Fruit fly (Drosophila melanogaster) whole organism, embryonic: Measurements from ENCODE around the gene Drsl4.

Experiments used
- ATbp ChIP-seq: fragments of 200-800 bp; sonication (Bioruptor generic); optimal IDR thresholded peaks from 2 replicates; lab custom pipeline; 2017; ENCODE audit warnings: missing biosample characterization, mild to moderate bottlenecking, missing genetic modification characterization, missing genetic modification reagents
- Antp ChIP-seq: fragments of 200-800 bp; sonication (Bioruptor generic); optimal IDR thresholded peaks from 3 replicates; lab custom pipeline; 2016; ENCODE audit warnings: missing biosample characterization, missing genetic modification characterization
- Atf6 ChIP-seq: fragments of 200-800 bp; sonication (Bioruptor generic); IDR thresholded peaks from 2 replicates; pipeline ENCODE4 v1.3.6; 2022; ENCODE audit warnings: missing biosample characterization, missing genetic modification characterization
- CG12071 ChIP-seq: fragments of 200-800 bp; sonication (Bioruptor generic); optimal IDR thresholded peaks from 3 replicates; lab custom pipeline; 2018; ENCODE audit warnings: missing biosample characterization, mild to moderate bottlenecking, missing genetic modification characterization
- CG12391 ChIP-seq: fragments of 200-800 bp; sonication (Bioruptor generic); optimal IDR thresholded peaks from 3 replicates; lab custom pipeline; 2018; ENCODE audit warnings: missing biosample characterization, mild to moderate bottlenecking, missing genetic modification characterization, moderate library complexity
- CG12769 ChIP-seq: fragments of 200-800 bp; sonication (Bioruptor generic); optimal IDR thresholded peaks from 2 replicates; lab custom pipeline; 2019; ENCODE audit warnings: missing biosample characterization, mild to moderate bottlenecking, missing genetic modification characterization, moderate library complexity
- CG13296 ChIP-seq: fragments of 200-800 bp; sonication (Bioruptor generic); optimal IDR thresholded peaks from 3 replicates; lab custom pipeline; 2018; ENCODE audit warnings: missing biosample characterization, mild to moderate bottlenecking, missing genetic modification characterization
- CG13424 ChIP-seq: fragments of 200-800 bp; sonication (Bioruptor generic); optimal IDR thresholded peaks from 2 replicates; lab custom pipeline; 2019; ENCODE audit warnings: missing biosample characterization, mild to moderate bottlenecking, missing genetic modification characterization, moderate library complexity
- CG13624 ChIP-seq: fragments of 200-800 bp; sonication (Bioruptor generic); optimal IDR thresholded peaks from 2 replicates; lab custom pipeline; 2016; ENCODE audit warnings: missing biosample characterization, missing genetic modification characterization
- CG13894 ChIP-seq: fragments of 200-800 bp; sonication (Bioruptor generic); optimal IDR thresholded peaks from 3 replicates; lab custom pipeline; 2018; ENCODE audit warnings: missing biosample characterization, mild to moderate bottlenecking, missing genetic modification characterization, moderate library complexity
- CG14050 ChIP-seq: fragments of 200-800 bp; sonication (Bioruptor generic); IDR thresholded peaks from 3 replicates; pipeline ENCODE4 v1.3.6; 2022; ENCODE audit warnings: missing biosample characterization, missing genetic modification characterization
- CG14710 ChIP-seq: fragments of 200-800 bp; sonication (Bioruptor generic); optimal IDR thresholded peaks from 3 replicates; lab custom pipeline; 2019; ENCODE audit warnings: missing biosample characterization, mild to moderate bottlenecking, missing genetic modification characterization, moderate library complexity
- CG15479 ChIP-seq: fragments of 200-800 bp; sonication (Bioruptor generic); optimal IDR thresholded peaks from 3 replicates; lab custom pipeline; 2019; ENCODE audit warnings: missing biosample characterization, mild to moderate bottlenecking, missing genetic modification characterization, moderate library complexity
- CG17802 ChIP-seq: fragments of 200-800 bp; sonication (Bioruptor generic); optimal IDR thresholded peaks from 2 replicates; lab custom pipeline; 2018; ENCODE audit warnings: missing biosample characterization, mild to moderate bottlenecking, missing genetic modification characterization, moderate library complexity
- CG1792 ChIP-seq: fragments of 200-800 bp; sonication (Bioruptor generic); optimal IDR thresholded peaks from 2 replicates; lab custom pipeline; 2016; ENCODE audit warnings: missing biosample characterization, missing genetic modification characterization
- CG1832 ChIP-seq: fragments of 200-800 bp; sonication (Bioruptor generic); optimal IDR thresholded peaks from 2 replicates; lab custom pipeline; 2017; ENCODE audit warnings: missing biosample characterization, mild to moderate bottlenecking, missing genetic modification characterization, inconsistent platforms
- CG2120 ChIP-seq: fragments of 200-800 bp; sonication (Bioruptor generic); optimal IDR thresholded peaks from 3 replicates; lab custom pipeline; 2016; ENCODE audit warnings: missing biosample characterization, missing genetic modification characterization
- CG2875 ChIP-seq: fragments of 200-800 bp; sonication (Bioruptor generic); optimal IDR thresholded peaks from 2 replicates; lab custom pipeline; 2017; ENCODE audit warnings: missing biosample characterization, mild to moderate bottlenecking, missing genetic modification characterization, missing genetic modification reagents
- CG31365 ChIP-seq: fragments of 200-800 bp; sonication (Bioruptor generic); optimal IDR thresholded peaks from 2 replicates; lab custom pipeline; 2018; ENCODE audit warnings: missing biosample characterization, mild to moderate bottlenecking, missing genetic modification characterization
- CG3281 ChIP-seq: fragments of 200-800 bp; sonication (Bioruptor generic); optimal IDR thresholded peaks from 3 replicates; lab custom pipeline; 2017; ENCODE audit warnings: missing biosample characterization, mild to moderate bottlenecking, missing genetic modification characterization
- CG3847 ChIP-seq: fragments of 200-800 bp; sonication (Bioruptor generic); IDR thresholded peaks from 2 replicates; pipeline ENCODE4 v1.3.6; 2022; ENCODE audit warnings: missing biosample characterization, missing genetic modification characterization
- CG7928 ChIP-seq: fragments of 200-800 bp; sonication (Bioruptor generic); optimal IDR thresholded peaks from 2 replicates; lab custom pipeline; 2017; ENCODE audit warnings: missing biosample characterization, mild to moderate bottlenecking, missing genetic modification characterization
- CG8765 ChIP-seq: fragments of 200-800 bp; sonication (Bioruptor generic); IDR thresholded peaks from 2 replicates; pipeline ENCODE4 v1.3.6; 2022; ENCODE audit warnings: missing biosample characterization, missing genetic modification characterization
- CG9215 ChIP-seq: fragments of 200-800 bp; sonication (Bioruptor generic); IDR thresholded peaks from 2 replicates; pipeline ENCODE4 v1.3.6; 2022; ENCODE audit warnings: missing biosample characterization, missing genetic modification characterization
- CoRest ChIP-seq: fragments of 200-800 bp; sonication (Bioruptor generic); optimal IDR thresholded peaks from 3 replicates; lab custom pipeline; 2018; ENCODE audit warnings: missing biosample characterization, mild to moderate bottlenecking, missing genetic modification characterization, moderate library complexity
- CrebB ChIP-seq: fragments of 200-800 bp; sonication (Bioruptor generic); optimal IDR thresholded peaks from 3 replicates; lab custom pipeline; 2018; ENCODE audit warnings: missing biosample characterization, mild to moderate bottlenecking, missing genetic modification characterization
- D ChIP-seq, 2 experiments: fragments of 200-800 bp in 1 of 2; fragments of >200 bp in 1 of 2; sonication (Bioruptor generic) in 1 of 2; optimal IDR thresholded peaks; 2 replicates in 1 of 2; 3 replicates in 1 of 2; lab custom pipeline; 2017; ENCODE audit warnings: mild to moderate bottlenecking in 1 of 2, missing biosample characterization in 1 of 2, missing genetic modification characterization in 1 of 2, missing genetic modification reagents in 1 of 2
- Dbx ChIP-seq: fragments of 200-800 bp; sonication (Bioruptor generic); IDR thresholded peaks from 3 replicates; pipeline ENCODE4 v1.3.6; 2022; ENCODE audit warnings: missing biosample characterization, missing genetic modification characterization
- Fer2 ChIP-seq: fragments of 200-800 bp; sonication (Bioruptor generic); optimal IDR thresholded peaks from 2 replicates; lab custom pipeline; 2018; ENCODE audit warnings: missing biosample characterization, mild to moderate bottlenecking, missing genetic modification characterization, moderate library complexity
- Hr51 ChIP-seq, 2 experiments: fragments of 200-800 bp; sonication (Bioruptor generic); optimal IDR thresholded peaks; 2 replicates in 1 of 2; 3 replicates in 1 of 2; lab custom pipeline; 2016 to 2018; ENCODE audit warnings: missing biosample characterization in 2 of 2, missing genetic modification characterization in 2 of 2, mild to moderate bottlenecking in 1 of 2, moderate library complexity in 1 of 2
- Kr ChIP-seq: fragments of 200-800 bp; sonication (Bioruptor generic); optimal IDR thresholded peaks from 2 replicates; lab custom pipeline; 2017; ENCODE audit warnings: missing biosample characterization, mild to moderate bottlenecking, missing genetic modification characterization
- Mad ChIP-seq: fragments of 200-800 bp; sonication (Bioruptor generic); optimal IDR thresholded peaks from 2 replicates; lab custom pipeline; 2016; ENCODE audit warnings: missing biosample characterization, missing genetic modification characterization
- Med ChIP-seq: fragments of 200-800 bp; sonication (Bioruptor generic); peaks from one replicate; lab custom pipeline; 2016; ENCODE audit warnings: missing biosample characterization, missing genetic modification characterization, mild to moderate bottlenecking, inconsistent platforms, moderate library complexity
- Pdp1 ChIP-seq, 2 experiments: fragments of 200-800 bp; sonication (Bioruptor generic); optimal IDR thresholded peaks; 3 replicates each; lab custom pipeline; 2016; ENCODE audit warnings: missing biosample characterization in 2 of 2, missing genetic modification characterization in 2 of 2, mild to moderate bottlenecking in 1 of 2, moderate library complexity in 1 of 2
- btn ChIP-seq: fragments of 200-800 bp; sonication (Bioruptor generic); optimal IDR thresholded peaks from 2 replicates; lab custom pipeline; 2016; ENCODE audit warnings: missing biosample characterization, missing genetic modification characterization
- cas ChIP-seq: fragments of 200-800 bp; sonication (Bioruptor generic); IDR thresholded peaks from 2 replicates; pipeline ENCODE4 v1.3.6; 2022; ENCODE audit warnings: missing biosample characterization, missing genetic modification characterization
- chif ChIP-seq, 2 experiments: fragments of 200-800 bp; sonication (Bioruptor generic); optimal IDR thresholded peaks; 3 replicates each; lab custom pipeline; 2016; ENCODE audit warnings: missing biosample characterization in 2 of 2, missing genetic modification characterization in 2 of 2
- crp ChIP-seq, 2 experiments: fragments of 200-800 bp; sonication (Bioruptor generic); optimal IDR thresholded peaks; 2 replicates in 1 of 2; 3 replicates in 1 of 2; lab custom pipeline; 2017; ENCODE audit warnings: missing biosample characterization in 2 of 2, missing genetic modification characterization in 2 of 2, mild to moderate bottlenecking in 1 of 2, moderate library complexity in 1 of 2
- gfzf ChIP-seq: fragments of 200-800 bp; sonication (Bioruptor generic); optimal IDR thresholded peaks from 2 replicates; lab custom pipeline; 2016; ENCODE audit warnings: missing biosample characterization, mild to moderate bottlenecking, missing genetic modification characterization, moderate library complexity
- jing ChIP-seq: fragments of 200-800 bp; sonication (Bioruptor generic); optimal IDR thresholded peaks from 2 replicates; lab custom pipeline; 2018; ENCODE audit warnings: missing biosample characterization, mild to moderate bottlenecking, missing genetic modification characterization
- lab ChIP-seq: fragments of 200-800 bp; sonication (Bioruptor generic); optimal IDR thresholded peaks from 3 replicates; lab custom pipeline; 2017; ENCODE audit warnings: missing biosample characterization, missing genetic modification characterization, mild to moderate bottlenecking, moderate library complexity, missing genetic modification reagents
- lola ChIP-seq, 3 experiments: fragments of >200 bp in 2 of 3; fragments of 200-800 bp in 1 of 3; sonication (Bioruptor generic) in 1 of 3; optimal IDR thresholded peaks; 2 replicates each; lab custom pipeline; 2017 to 2019; ENCODE audit warnings: missing biosample characterization in 3 of 3, missing genetic modification characterization in 3 of 3, mild to moderate bottlenecking in 1 of 3, moderate library complexity in 1 of 3
- nerfin-2 ChIP-seq: fragments of 200-800 bp; sonication (Bioruptor generic); IDR thresholded peaks from 2 replicates; pipeline ENCODE4 v1.3.6; 2022; ENCODE audit warnings: missing biosample characterization, missing genetic modification characterization; ENCODE audit not compliant: partially characterized antibody
- nom ChIP-seq: fragments of 200-800 bp; sonication (Bioruptor generic); optimal IDR thresholded peaks from 2 replicates; lab custom pipeline; 2017; ENCODE audit warnings: missing biosample characterization, missing genetic modification characterization, mild to moderate bottlenecking, moderate library complexity, missing genetic modification reagents
- oc ChIP-seq: fragments of 200-800 bp; sonication (Bioruptor generic); optimal IDR thresholded peaks from 2 replicates; lab custom pipeline; 2018; ENCODE audit warnings: missing biosample characterization, mild to moderate bottlenecking, missing genetic modification characterization, moderate library complexity
- pfk ChIP-seq: fragments of 200-800 bp; sonication (Bioruptor generic); optimal IDR thresholded peaks from 2 replicates; lab custom pipeline; 2018; ENCODE audit warnings: missing biosample characterization, mild to moderate bottlenecking, missing genetic modification characterization, moderate library complexity
- schlank ChIP-seq: fragments of 200-800 bp; sonication (Bioruptor generic); optimal IDR thresholded peaks from 2 replicates; lab custom pipeline; 2018; ENCODE audit warnings: missing biosample characterization, mild to moderate bottlenecking, missing genetic modification characterization
- sens ChIP-seq: fragments of 200-800 bp; sonication (Bioruptor generic); peaks from one replicate; lab custom pipeline; 2016; ENCODE audit warnings: missing biosample characterization, missing genetic modification characterization
- tna ChIP-seq: fragments of 200-800 bp; sonication (Bioruptor generic); IDR thresholded peaks from 2 replicates; pipeline ENCODE4 v1.3.6; 2022; ENCODE audit warnings: missing biosample characterization, missing genetic modification characterization; ENCODE audit not compliant: partially characterized antibody
- vvl ChIP-seq: fragments of 200-800 bp; sonication (Bioruptor generic); IDR thresholded peaks from 2 replicates; pipeline ENCODE4 v1.3.6; 2022; ENCODE audit warnings: missing biosample characterization, missing genetic modification characterization

Gene Drsl4

dm6 chr3L:3344528-3344927 is 29.1 kb downstream of the Drsl4 start:
- TF ChIP-seq CG2875 (no peak), sens (GFP tag; lab: Kevin White, UChicago) (peak; percentile 41), crp (GFP tag; optimal IDR thresholded peaks at IDR 0.05; lab: Kevin White, UChicago) (no peak), CG8765 (no peak), Med (peak; percentile 40), Hr51 (GFP tag; optimal IDR thresholded peaks at IDR 0.05; lab: Kevin White, UChicago) (no peak), CG15479 (GFP tag; lab: Kevin White, UChicago) (no peak), CG14710 (tag; lab: Kevin White, UChicago) (no peak), Dbx (GFP tag; lab: Robert Waterston, UW) (no peak), lola (GFP tag; optimal IDR thresholded peaks at IDR 0.05; lab: Kevin White, UChicago) (no peak), ATbp (no peak), CrebB (no peak), Pdp1 (GFP tag; optimal IDR thresholded peaks at IDR 0.05; lab: Kevin White, UChicago) (peak in 1 of 2 experiments; percentile 87), CG9215 (no peak), CG3847 (GFP tag; lab: Robert Waterston, UW) (no peak), pfk (GFP tag; lab: Kevin White, UChicago) (no peak), D (optimal IDR thresholded peaks at IDR 0.05; lab: Kevin White, UChicago) (no peak), D (GFP tag; optimal IDR thresholded peaks at IDR 0.05; lab: Kevin White, UChicago) (no peak), CG13424 (tag; lab: Kevin White, UChicago) (no peak), CG13624 (GFP tag; lab: Kevin White, UChicago) (no peak), schlank (tag; lab: Kevin White, UChicago) (no peak), CG13296 (no peak), CoRest (no peak), nom (GFP tag; lab: Kevin White, UChicago) (no peak), CG2120 (no peak), CG14050 (GFP tag; lab: Robert Waterston, UW) (no peak), Mad (GFP tag; lab: Kevin White, UChicago) (no peak)
- TF ChIP-seq, all 482 proteins: peak for 3

DNA sequence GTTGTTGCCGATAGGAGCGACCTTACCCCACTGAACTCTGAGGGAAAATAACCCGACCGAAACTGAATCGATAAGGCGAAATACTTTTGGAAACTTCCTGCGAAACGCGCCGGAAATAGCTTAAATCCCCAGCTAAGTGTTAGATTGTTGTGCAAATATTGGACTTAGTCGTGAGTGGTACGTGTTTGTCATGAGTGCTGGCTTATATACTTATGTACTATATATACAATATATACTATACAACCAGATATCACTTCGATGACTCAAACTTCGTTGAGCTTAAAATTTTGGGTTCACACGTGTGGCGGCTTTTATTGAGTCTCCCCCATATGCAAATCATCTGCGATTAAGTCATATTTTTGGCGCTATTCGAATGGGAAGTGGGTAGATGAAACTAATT is 30.9 kb downstream of the Drsl4 start:
- TF ChIP-seq CG3281 (GFP tag; lab: Kevin White, UChicago) (peak; percentile 13), CG17802 (tag; lab: Kevin White, UChicago) (no peak), btn (GFP tag; lab: Kevin White, UChicago) (no peak), CG12391 (tag; lab: Kevin White, UChicago) (no peak), CG31365 (tag; lab: Kevin White, UChicago) (no peak), Fer2 (tag; lab: Kevin White, UChicago) (no peak), CG12071 (GFP tag; lab: Kevin White, UChicago) (no peak), CG12769 (peak; percentile 43), CG7928 (GFP tag; lab: Kevin White, UChicago) (no peak), CG1832 (no peak), jing (GFP tag; lab: Kevin White, UChicago) (no peak), Kr (GFP tag; lab: Kevin White, UChicago) (no peak), vvl (GFP tag; lab: Robert Waterston, UW) (no peak), Antp (GFP tag; lab: Kevin White, UChicago) (no peak), gfzf (GFP tag; lab: Kevin White, UChicago) (no peak), chif (GFP tag; optimal IDR thresholded peaks at IDR 0.05; lab: Kevin White, UChicago) (no peak), cas (GFP tag; lab: Robert Waterston, UW) (no peak), Atf6 (0 out of 2 replicates have a peak, but pooled peaks have one; percentile 12), nerfin-2 (no peak), CG13894 (peak; percentile 17), lab (GFP tag; lab: Kevin White, UChicago) (peak; percentile 53), tna (no peak), oc (peak; percentile 33), Med (peak; percentile 50), CG1792 (GFP tag; lab: Kevin White, UChicago) (no peak)
